Worm (Caenorhabditis elegans): ENCODE measurements around the gene his-37.
A peak's percentile ranks its signal among the peaks of the same experiment; 100 is the strongest.

his-37 gene

ce11 chrV:9546042-9546581 lies 793 bp upstream of the his-37 start, which contains the start of gene C50F4.6:
TSS of gene C50F4.6 (plus strand) at chrV:9546092.
- no peak for TF ChIP-seq elt-1 (tag; optimal IDR thresholded peaks at IDR 0.05)
- peak; percentile 48 for TF ChIP-seq ama-1 (optimal IDR thresholded peaks at IDR 0.05)

- TF ChIP-seq hmg-11 (tag; optimal IDR thresholded peaks at IDR 0.05) (no peak), lsy-12 (tag; optimal IDR thresholded peaks at IDR 0.05) (no peak), fkh-10 (GFP tag; optimal IDR thresholded peaks at IDR 0.05) (no peak), nhr-43 (tag; optimal IDR thresholded peaks at IDR 0.05; ENCODE audit: poor library complexity, severe bottlenecking) (no peak), unc-39 (tag; optimal IDR thresholded peaks at IDR 0.05) (no peak), elt-2 (tag; optimal IDR thresholded peaks at IDR 0.05) (peak; percentile 3), pha-4 (tag; optimal IDR thresholded peaks at IDR 0.05) (peak; percentile 54), snpc-4 (tag; optimal IDR thresholded peaks at IDR 0.05) (peak; percentile 24), ama-1 (optimal IDR thresholded peaks at IDR 0.05) (no peak), nhr-11 (tag; optimal IDR thresholded peaks at IDR 0.05) (no peak), egl-27 (tag; optimal IDR thresholded peaks at IDR 0.05) (no peak), nhr-23 (tag; optimal IDR thresholded peaks at IDR 0.05) (peak; percentile 18), nhr-25 (tag; optimal IDR thresholded peaks at IDR 0.05) (peak; percentile 22), sea-2 (GFP tag; optimal IDR thresholded peaks at IDR 0.05) (no peak), jun-1 (tag; optimal IDR thresholded peaks at IDR 0.05) (no peak), skn-1 (tag; optimal IDR thresholded peaks at IDR 0.05) (no peak), tbx-2 (tag; optimal IDR thresholded peaks at IDR 0.05) (no peak), ZK546.5 (tag; optimal IDR thresholded peaks at IDR 0.05) (no peak), nfya-1 (tag; optimal IDR thresholded peaks at IDR 0.05; ENCODE audit: insufficient read depth) (peak; percentile 25), elt-3 (tag; optimal IDR thresholded peaks at IDR 0.05) (no peak), ceh-9 (tag; optimal IDR thresholded peaks at IDR 0.05) (no peak), lin-15B (tag; optimal IDR thresholded peaks at IDR 0.05) (peak; percentile 18)
Measured at ce11 chrV:9549459-9549858, 2.6 kb downstream of the his-37 start, which contains the start of gene nstp-10. TSS of gene nstp-10 (minus strand) at chrV:9549836.

- peak; percentile 32 for TF ChIP-seq fkh-10 (GFP tag; optimal IDR thresholded peaks at IDR 0.05)
- peak; percentile 34 for TF ChIP-seq nfya-1 (tag; optimal IDR thresholded peaks at IDR 0.05; ENCODE audit: insufficient read depth)
- TF ChIP-seq ZK546.5 (tag; optimal IDR thresholded peaks at IDR 0.05): no peak
- no peak for TF ChIP-seq daf-12 (tag; optimal IDR thresholded peaks at IDR 0.05)
Measured at ce11 chrV:9550313-9550712, 3.4 kb downstream of the his-37 start, which contains the start of gene ehbp-1. TSS of gene ehbp-1 (plus strand) at chrV:9550644.

- no peak for TF ChIP-seq nhr-43 (tag; optimal IDR thresholded peaks at IDR 0.05; ENCODE audit: poor library complexity, severe bottlenecking)
- TF ChIP-seq aly-2 (tag; optimal IDR thresholded peaks at IDR 0.05): no peak
- TF ChIP-seq nhr-23 (tag; optimal IDR thresholded peaks at IDR 0.05): no peak
- TF ChIP-seq fos-1 (tag; optimal IDR thresholded peaks at IDR 0.05): no peak
- TF ChIP-seq nhr-67 (tag; optimal IDR thresholded peaks at IDR 0.05): no peak
- TF ChIP-seq nfya-1 (tag; optimal IDR thresholded peaks at IDR 0.05; ENCODE audit: insufficient read depth): no peak
Measured at ce11 chrV:9556668-9557067, 9.8 kb downstream of the his-37 start.

- TF ChIP-seq ztf-4 (tag; optimal IDR thresholded peaks at IDR 0.05) (no peak), hmg-11 (tag; optimal IDR thresholded peaks at IDR 0.05) (peak; percentile 73), pha-4 (tag; optimal IDR thresholded peaks at IDR 0.05) (no peak), lin-39 (tag; optimal IDR thresholded peaks at IDR 0.05) (peak; percentile 73), daf-12 (tag; optimal IDR thresholded peaks at IDR 0.05) (no peak), ztf-11 (tag; optimal IDR thresholded peaks at IDR 0.05) (no peak), ceh-16 (tag; optimal IDR thresholded peaks at IDR 0.05) (no peak), nhr-43 (tag; optimal IDR thresholded peaks at IDR 0.05; ENCODE audit: poor library complexity, severe bottlenecking) (no peak), fos-1 (tag; optimal IDR thresholded peaks at IDR 0.05) (no peak), unc-62 (GFP tag; optimal IDR thresholded peaks at IDR 0.05) (peak; percentile 16), nfya-1 (tag; optimal IDR thresholded peaks at IDR 0.05; ENCODE audit: insufficient read depth) (peak; percentile 86), egl-27 (tag; optimal IDR thresholded peaks at IDR 0.05) (no peak), nhr-23 (tag; optimal IDR thresholded peaks at IDR 0.05) (no peak), fkh-10 (GFP tag; optimal IDR thresholded peaks at IDR 0.05) (peak; percentile 80), skn-1 (tag; optimal IDR thresholded peaks at IDR 0.05) (peak; percentile 35), nhr-67 (tag; optimal IDR thresholded peaks at IDR 0.05) (no peak), egl-5 (tag; optimal IDR thresholded peaks at IDR 0.05) (no peak), ceh-28 (tag; optimal IDR thresholded peaks at IDR 0.05) (peak; percentile 61), elt-2 (tag; optimal IDR thresholded peaks at IDR 0.05) (no peak), zag-1 (tag; optimal IDR thresholded peaks at IDR 0.05) (no peak), nhr-76 (tag; optimal IDR thresholded peaks at IDR 0.05) (no peak), lin-15B (tag; optimal IDR thresholded peaks at IDR 0.05) (peak; percentile 43), ama-1 (optimal IDR thresholded peaks at IDR 0.05) (no peak), nhr-25 (tag; optimal IDR thresholded peaks at IDR 0.05) (no peak), ceh-82 (tag; optimal IDR thresholded peaks at IDR 0.05) (no peak), snpc-4 (tag; optimal IDR thresholded peaks at IDR 0.05) (peak; percentile 24), pqm-1 (tag; optimal IDR thresholded peaks at IDR 0.05) (no peak), R02D3.7 (tag; optimal IDR thresholded peaks at IDR 0.05) (no peak), nhr-237 (tag; optimal IDR thresholded peaks at IDR 0.05) (no peak), eor-1 (tag; optimal IDR thresholded peaks at IDR 0.05) (no peak), ceh-9 (tag; optimal IDR thresholded peaks at IDR 0.05) (no peak), ZK546.5 (tag; optimal IDR thresholded peaks at IDR 0.05) (no peak), unc-39 (tag; optimal IDR thresholded peaks at IDR 0.05) (no peak)
Measured at ce11 chrV:9561624-9562179, 14.8 kb downstream of the his-37 start, which contains the start of gene rgef-1. TSS of gene rgef-1 (minus strand) at chrV:9561674.
